Fruit fly (Drosophila melanogaster) whole organism, pupa: ENCODE results near the gene Elovl7.

Experiments
- CG10348 ChIP-seq: fragments of 200-800 bp; sonication (Bioruptor generic); IDR thresholded peaks from 2 replicates; pipeline ENCODE4 v1.3.6; 2022; ENCODE audit warnings: missing biosample characterization, missing genetic modification characterization
- CG12605 ChIP-seq: fragments of 200-800 bp; sonication (Bioruptor generic); IDR thresholded peaks from 2 replicates; pipeline ENCODE4 v1.3.6; 2022; ENCODE audit warnings: missing biosample characterization, missing genetic modification characterization
- CG13204 ChIP-seq: fragments of 200-800 bp; sonication (Bioruptor generic); optimal IDR thresholded peaks from 2 replicates; lab custom pipeline; 2018; ENCODE audit warnings: missing biosample characterization, mild to moderate bottlenecking, missing genetic modification characterization, moderate library complexity
- CG14655 ChIP-seq: fragments of 200-800 bp; sonication (Bioruptor generic); optimal IDR thresholded peaks from 3 replicates; lab custom pipeline; 2017; ENCODE audit warnings: mild to moderate bottlenecking, missing biosample characterization, missing genetic modification reagents, missing genetic modification characterization
- CG15710 ChIP-seq: fragments of 200-800 bp; sonication (Bioruptor generic); optimal IDR thresholded peaks from 2 replicates; lab custom pipeline; 2018; ENCODE audit warnings: missing biosample characterization, mild to moderate bottlenecking, missing genetic modification characterization, moderate library complexity
- CG17806 ChIP-seq: fragments of 200-800 bp; sonication (Bioruptor generic); optimal IDR thresholded peaks from 2 replicates; lab custom pipeline; 2018; ENCODE audit warnings: missing biosample characterization, mild to moderate bottlenecking, missing genetic modification characterization, moderate library complexity
- CG32121 ChIP-seq: fragments of 200-800 bp; sonication (Bioruptor generic); IDR thresholded peaks from 2 replicates; pipeline ENCODE4 v1.3.6; 2022; ENCODE audit warnings: missing biosample characterization, missing genetic modification characterization
- CG34367 ChIP-seq: fragments of 200-800 bp; sonication (Bioruptor generic); optimal IDR thresholded peaks from 2 replicates; lab custom pipeline; 2018; ENCODE audit warnings: missing biosample characterization, mild to moderate bottlenecking, missing genetic modification characterization
- CG4496 ChIP-seq: fragments of 200-800 bp; sonication (Bioruptor generic); IDR thresholded peaks from 3 replicates; pipeline ENCODE4 v1.3.6; 2022; ENCODE audit warnings: missing biosample characterization, missing genetic modification characterization
- CG8159 ChIP-seq: fragments of 200-800 bp; sonication (Bioruptor generic); optimal IDR thresholded peaks from 3 replicates; lab custom pipeline; 2018; ENCODE audit warnings: missing biosample characterization, mild to moderate bottlenecking, missing genetic modification characterization, moderate library complexity
- CG8301 ChIP-seq: fragments of 200-800 bp; sonication (Bioruptor generic); optimal IDR thresholded peaks from 2 replicates; lab custom pipeline; 2018; ENCODE audit warnings: missing biosample characterization, mild to moderate bottlenecking, missing genetic modification characterization
- CG9948 ChIP-seq: fragments of 200-800 bp; sonication (Bioruptor generic); optimal IDR thresholded peaks from 2 replicates; lab custom pipeline; 2018; ENCODE audit warnings: missing biosample characterization, mild to moderate bottlenecking, missing genetic modification characterization, moderate library complexity
- D1 ChIP-seq: fragments of 200-800 bp; sonication (Bioruptor generic); optimal IDR thresholded peaks from 2 replicates; lab custom pipeline; 2018; ENCODE audit warnings: missing biosample characterization, mild to moderate bottlenecking, missing genetic modification characterization, moderate library complexity
- EcR ChIP-seq: fragments of 200-800 bp; sonication (Bioruptor generic); optimal IDR thresholded peaks from 3 replicates; lab custom pipeline; 2019; ENCODE audit warnings: missing biosample characterization, missing genetic modification characterization, mild to moderate bottlenecking, moderate library complexity, missing genetic modification reagents
- Ets98B ChIP-seq: fragments of 200-800 bp; sonication (Bioruptor generic); IDR thresholded peaks from 2 replicates; pipeline ENCODE4 v1.3.6; 2022; ENCODE audit warnings: missing biosample characterization, missing genetic modification characterization
- Pif1A ChIP-seq: fragments of 200-800 bp; sonication (Bioruptor generic); optimal IDR thresholded peaks from 3 replicates; lab custom pipeline; 2016; ENCODE audit warnings: missing biosample characterization, missing genetic modification characterization
- Pif1B ChIP-seq: fragments of 200-800 bp; sonication (Bioruptor generic); optimal IDR thresholded peaks from 3 replicates; lab custom pipeline; 2016; ENCODE audit warnings: missing biosample characterization, missing genetic modification characterization
- Snoo ChIP-seq: fragments of 200-800 bp; sonication (Bioruptor generic); optimal IDR thresholded peaks from 3 replicates; lab custom pipeline; 2017; ENCODE audit warnings: missing biosample characterization, mild to moderate bottlenecking, missing genetic modification characterization, inconsistent platforms
- fd96Ca ChIP-seq: fragments of 200-800 bp; sonication (Bioruptor generic); IDR thresholded peaks from 3 replicates; pipeline ENCODE4 v1.3.6; 2022; ENCODE audit warnings: missing biosample characterization, missing genetic modification characterization
- gl ChIP-seq: fragments of 200-800 bp; sonication (Bioruptor generic); optimal IDR thresholded peaks from 2 replicates; lab custom pipeline; 2018; ENCODE audit warnings: missing biosample characterization, mild to moderate bottlenecking, missing genetic modification characterization
- rn ChIP-seq: fragments of 200-800 bp; sonication (Bioruptor generic); IDR thresholded peaks from 2 replicates; pipeline ENCODE4 v1.3.6; 2022; ENCODE audit warnings: missing biosample characterization, missing genetic modification characterization

Elovl7 gene

DNA sequence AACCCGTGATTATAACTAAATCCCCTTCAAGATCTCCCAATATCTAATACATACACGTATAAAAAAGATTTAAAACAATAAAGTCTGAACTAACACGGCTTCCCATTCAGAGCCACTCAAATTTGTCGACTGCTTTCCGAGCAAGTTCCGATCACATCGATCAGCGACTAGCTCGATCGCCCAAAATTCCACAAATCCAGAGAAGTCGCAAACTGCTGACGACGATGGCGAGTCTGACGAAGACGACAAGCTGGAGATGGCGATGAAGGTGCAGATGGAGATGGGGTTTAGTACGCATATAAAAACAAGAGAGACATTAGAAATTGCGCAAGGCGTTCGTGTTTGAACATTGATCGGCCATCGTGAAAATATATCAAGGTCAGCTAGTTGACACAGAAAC lies 3.1 kb upstream of the Elovl7 start:
- TF ChIP-seq D1 (tag; lab: Kevin White, UChicago) (no peak), rn (GFP tag; lab: Robert Waterston, UW) (no peak), Pif1B (GFP tag; lab: Kevin White, UChicago) (no peak), CG17806 (tag; lab: Kevin White, UChicago) (no peak), CG8159 (tag; lab: Kevin White, UChicago) (no peak), CG10348 (no peak), CG8301 (tag; lab: Kevin White, UChicago) (no peak), gl (tag; lab: Kevin White, UChicago) (no peak), Pif1A (no peak), CG32121 (GFP tag; lab: Robert Waterston, UW) (no peak), CG12605 (GFP tag; lab: Robert Waterston, UW) (no peak), CG4496 (GFP tag; lab: Robert Waterston, UW) (no peak), CG34367 (tag; lab: Kevin White, UChicago) (no peak), EcR (GFP tag; lab: Kevin White, UChicago) (no peak), CG13204 (no peak), fd96Ca (GFP tag; lab: Robert Waterston, UW) (no peak), CG14655 (GFP tag; lab: Kevin White, UChicago) (no peak), Snoo (tag; lab: Kevin White, UChicago) (no peak), CG9948 (tag; lab: Kevin White, UChicago) (no peak)

DNA sequence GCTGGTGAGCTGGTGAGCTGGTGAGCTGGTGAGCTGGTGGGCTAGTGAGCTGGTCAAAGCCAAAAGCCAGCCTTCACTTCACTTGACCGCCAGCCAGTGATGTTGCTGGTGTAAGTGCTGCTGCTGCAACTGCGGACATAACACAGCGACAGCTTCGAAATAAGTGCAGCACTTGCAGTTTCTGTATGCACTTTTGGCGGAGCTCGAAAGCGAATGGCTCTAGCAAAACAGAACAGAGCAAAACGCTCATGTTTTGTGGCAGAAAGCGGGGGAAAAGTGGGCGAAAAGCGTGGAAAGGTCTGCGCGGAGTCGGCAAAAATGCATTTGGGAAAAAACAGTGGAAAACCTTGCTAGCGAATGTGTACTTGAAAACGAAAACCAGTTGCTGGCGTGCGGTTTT lies 1.0 kb downstream of the Elovl7 start:
- TF ChIP-seq CG14655 (GFP tag; lab: Kevin White, UChicago) (no peak), CG4496 (GFP tag; lab: Robert Waterston, UW) (no peak), CG17806 (tag; lab: Kevin White, UChicago) (no peak), Snoo (tag; lab: Kevin White, UChicago) (no peak), CG10348 (no peak), fd96Ca (GFP tag; lab: Robert Waterston, UW) (no peak), CG8301 (tag; lab: Kevin White, UChicago) (no peak), D1 (tag; lab: Kevin White, UChicago) (no peak), CG8159 (tag; lab: Kevin White, UChicago) (no peak), Pif1B (GFP tag; lab: Kevin White, UChicago) (no peak), gl (tag; lab: Kevin White, UChicago) (no peak)
- TF ChIP-seq, all 21 proteins: peak for 0

DNA sequence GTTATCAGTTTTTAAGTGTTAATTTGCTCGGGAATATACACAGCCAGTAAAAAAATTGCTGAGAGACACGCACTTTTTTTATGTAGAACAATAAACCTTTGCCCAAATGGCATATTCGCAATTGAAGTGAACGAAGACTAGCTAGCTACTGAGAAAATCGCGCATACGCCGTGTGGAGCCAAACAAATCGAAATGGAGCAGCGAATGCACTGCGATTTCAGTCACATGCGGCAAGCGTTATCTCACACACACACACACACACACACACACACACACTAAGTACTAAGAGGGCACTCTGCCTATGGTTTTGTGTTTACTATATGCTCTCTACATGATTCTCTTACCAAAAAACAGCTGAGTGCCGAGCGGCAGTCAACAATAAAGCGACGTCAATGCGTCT lies 2.1 kb downstream of the Elovl7 start:
- TF ChIP-seq gl (tag; lab: Kevin White, UChicago) (no peak), CG17806 (tag; lab: Kevin White, UChicago) (no peak), CG10348 (no peak), Pif1B (GFP tag; lab: Kevin White, UChicago) (no peak), Snoo (tag; lab: Kevin White, UChicago) (no peak), EcR (GFP tag; lab: Kevin White, UChicago) (no peak), CG8301 (tag; lab: Kevin White, UChicago) (no peak), CG32121 (GFP tag; lab: Robert Waterston, UW) (no peak), CG8159 (tag; lab: Kevin White, UChicago) (no peak), CG14655 (GFP tag; lab: Kevin White, UChicago) (no peak), fd96Ca (GFP tag; lab: Robert Waterston, UW) (no peak), D1 (tag; lab: Kevin White, UChicago) (no peak), CG15710 (tag; lab: Kevin White, UChicago) (no peak), CG12605 (GFP tag; lab: Robert Waterston, UW) (no peak), CG13204 (no peak), CG9948 (tag; lab: Kevin White, UChicago) (no peak)
- TF ChIP-seq, all 21 proteins: peak for 0

DNA sequence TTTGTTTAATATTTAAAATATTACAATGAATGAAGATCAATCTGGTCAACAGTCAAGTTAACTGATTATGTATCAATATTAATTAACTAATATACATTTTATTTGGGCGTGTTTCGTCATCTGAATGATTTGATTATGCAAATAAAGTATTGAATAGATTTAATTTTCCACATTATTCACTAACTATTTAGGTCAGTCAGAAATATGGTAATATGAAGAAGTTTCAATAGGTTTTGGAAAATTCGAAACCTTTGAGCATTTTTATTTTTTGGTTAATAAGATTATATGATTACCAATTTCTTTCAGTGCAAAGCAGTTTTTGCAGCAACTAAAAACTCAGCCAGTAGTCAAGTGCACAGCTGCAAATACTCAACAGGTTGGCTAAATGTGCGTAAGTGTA lies 3.6 kb downstream of the Elovl7 start:
- TF ChIP-seq fd96Ca (GFP tag; lab: Robert Waterston, UW) (no peak), CG4496 (GFP tag; lab: Robert Waterston, UW) (peak; percentile 55; the same call in 2 of the 3 replicates), Ets98B (GFP tag; lab: Robert Waterston, UW) (no peak), CG10348 (no peak), CG8159 (tag; lab: Kevin White, UChicago) (peak; percentile 7), Snoo (tag; lab: Kevin White, UChicago) (no peak), CG14655 (GFP tag; lab: Kevin White, UChicago) (peak; percentile 38), CG8301 (tag; lab: Kevin White, UChicago) (peak; percentile 48), CG32121 (GFP tag; lab: Robert Waterston, UW) (peak; percentile 24; the same call in 1 of the 2 replicates)

DNA sequence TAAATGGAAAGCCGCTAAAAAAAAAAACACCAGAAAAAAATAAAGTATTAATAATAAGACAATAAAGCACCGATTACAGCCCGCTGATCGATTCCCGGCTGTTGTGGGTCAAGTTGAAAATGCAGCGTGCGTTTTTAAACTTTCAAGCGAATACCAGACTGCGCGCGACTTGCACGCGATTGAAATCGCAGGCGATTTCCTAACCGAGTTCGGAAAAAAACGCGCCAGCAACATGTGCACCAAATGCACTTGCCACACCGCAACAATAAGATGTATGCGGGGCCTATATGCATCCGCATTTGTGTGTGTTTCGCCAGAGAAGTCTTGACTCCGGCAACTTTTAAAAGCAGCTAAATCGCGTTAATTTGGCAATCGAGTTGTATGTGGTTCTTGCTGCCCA lies 4.2 kb downstream of the Elovl7 start:
- no peak for TF ChIP-seq D1 (tag; lab: Kevin White, UChicago)
- 0 out of 3 replicates have a peak, but pooled peaks have one; percentile 8 for TF ChIP-seq CG4496 (GFP tag; lab: Robert Waterston, UW)

DNA sequence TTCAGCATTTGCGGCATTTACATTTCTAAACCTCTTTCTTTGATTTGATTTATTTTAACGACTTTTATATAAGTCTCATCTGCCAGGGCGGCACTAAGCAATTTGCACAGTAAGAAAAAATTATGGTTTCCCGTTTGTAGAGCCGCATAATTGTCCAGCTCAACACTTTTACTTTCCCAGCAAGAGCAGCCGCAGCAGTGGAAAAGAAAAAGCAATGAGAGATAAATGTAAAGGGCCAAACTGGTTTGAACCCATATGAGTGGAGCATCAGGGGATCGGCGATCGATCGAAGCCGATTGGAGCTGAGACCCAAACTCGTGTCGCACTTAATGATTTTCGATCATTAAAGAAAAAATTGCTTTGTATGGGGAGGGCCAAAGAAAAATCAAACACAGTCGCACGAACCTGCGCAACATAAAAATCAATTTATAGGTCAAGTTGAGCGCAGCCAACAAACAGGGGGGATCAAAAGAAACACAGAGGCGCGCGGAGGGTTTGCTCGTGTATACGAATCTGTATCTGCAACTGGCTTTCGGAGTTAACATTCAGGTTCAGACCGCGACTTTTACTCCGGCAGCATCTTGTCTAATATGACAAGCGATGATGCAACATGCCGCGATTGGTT lies 4.7 kb downstream of the Elovl7 start:
- TF ChIP-seq Ets98B (GFP tag; lab: Robert Waterston, UW), result no peak
- TF ChIP-seq CG14655 (GFP tag; lab: Kevin White, UChicago), result no peak
- TF ChIP-seq Snoo (tag; lab: Kevin White, UChicago), result no peak
- TF ChIP-seq CG8301 (tag; lab: Kevin White, UChicago), result no peak
- no peak for TF ChIP-seq CG13204
- TF ChIP-seq CG34367 (tag; lab: Kevin White, UChicago), result no peak
- TF ChIP-seq fd96Ca (GFP tag; lab: Robert Waterston, UW), result 0 out of 3 replicates have a peak, but pooled peaks have one; percentile 14
- peak; percentile 13 for TF ChIP-seq EcR (GFP tag; lab: Kevin White, UChicago)
- TF ChIP-seq D1 (tag; lab: Kevin White, UChicago), result no peak
- no peak for TF ChIP-seq CG17806 (tag; lab: Kevin White, UChicago)
- no peak for TF ChIP-seq CG9948 (tag; lab: Kevin White, UChicago)
- TF ChIP-seq CG32121 (GFP tag; lab: Robert Waterston, UW), result no peak
- no peak for TF ChIP-seq CG4496 (GFP tag; lab: Robert Waterston, UW)
- no peak for TF ChIP-seq CG8159 (tag; lab: Kevin White, UChicago)
